Fruit fly (Drosophila melanogaster) whole organism, embryonic: ENCODE measurements around the gene gammaTub37C.

ENCODE experiments used
- CG10267 ChIP-seq: fragments of 200-800 bp; sonication (Bioruptor generic); optimal IDR thresholded peaks from 2 replicates; lab custom pipeline; 2018; ENCODE audit warnings: missing biosample characterization, mild to moderate bottlenecking, missing genetic modification characterization, moderate library complexity
- CG12659 ChIP-seq: fragments of 200-800 bp; sonication (Bioruptor generic); optimal IDR thresholded peaks from 3 replicates; lab custom pipeline; 2017; ENCODE audit warnings: mild to moderate bottlenecking, missing biosample characterization, missing genetic modification reagents, missing genetic modification characterization
- CG12942 ChIP-seq: fragments of 200-800 bp; sonication (Bioruptor generic); optimal IDR thresholded peaks from 3 replicates; lab custom pipeline; 2016; ENCODE audit warnings: missing biosample characterization, missing genetic modification characterization
- CG13424 ChIP-seq: fragments of 200-800 bp; sonication (Bioruptor generic); optimal IDR thresholded peaks from 2 replicates; lab custom pipeline; 2019; ENCODE audit warnings: missing biosample characterization, mild to moderate bottlenecking, missing genetic modification characterization, moderate library complexity
- CG14667 ChIP-seq: fragments of 200-800 bp; sonication (Bioruptor generic); IDR thresholded peaks from 2 replicates; pipeline ENCODE4 v1.3.6; 2022; ENCODE audit warnings: missing biosample characterization, missing genetic modification characterization
- CG15269 ChIP-seq: fragments of 200-800 bp; sonication (Bioruptor generic); optimal IDR thresholded peaks from 2 replicates; lab custom pipeline; 2018; ENCODE audit warnings: missing biosample characterization, mild to moderate bottlenecking, missing genetic modification characterization, moderate library complexity
- CG1529 ChIP-seq: fragments of 200-800 bp; sonication (Bioruptor generic); optimal IDR thresholded peaks from 3 replicates; lab custom pipeline; 2018; ENCODE audit warnings: missing biosample characterization, missing genetic modification characterization
- CG15514 ChIP-seq: fragments of 200-800 bp; sonication (Bioruptor generic); optimal IDR thresholded peaks from 3 replicates; lab custom pipeline; 2017; ENCODE audit warnings: missing biosample characterization, missing genetic modification characterization, mild to moderate bottlenecking, moderate library complexity, missing genetic modification reagents
- CG1647 ChIP-seq: fragments of 200-800 bp; sonication (Bioruptor generic); optimal IDR thresholded peaks from 3 replicates; lab custom pipeline; 2016; ENCODE audit warnings: missing biosample characterization, missing genetic modification characterization
- CG18011 ChIP-seq: fragments of 200-800 bp; sonication (Bioruptor generic); optimal IDR thresholded peaks from 2 replicates; lab custom pipeline; 2017; ENCODE audit warnings: missing biosample characterization, missing genetic modification characterization, mild to moderate bottlenecking, moderate library complexity, missing genotype
- CG3838 ChIP-seq: fragments of 200-800 bp; sonication (Bioruptor generic); optimal IDR thresholded peaks from 3 replicates; lab custom pipeline; 2016; ENCODE audit warnings: missing biosample characterization, missing genetic modification characterization
- CG43689 ChIP-seq: fragments of 200-800 bp; sonication (Bioruptor generic); IDR thresholded peaks from 2 replicates; pipeline ENCODE4 v1.3.6; 2022; ENCODE audit warnings: missing biosample characterization, missing genetic modification characterization
- CG4424 ChIP-seq: fragments of 200-800 bp; sonication (Bioruptor generic); optimal IDR thresholded peaks from 3 replicates; lab custom pipeline; 2016; ENCODE audit warnings: missing biosample characterization, missing genetic modification characterization
- CG8281 ChIP-seq: fragments of 200-800 bp; sonication (Bioruptor generic); optimal IDR thresholded peaks from 2 replicates; lab custom pipeline; 2018; ENCODE audit warnings: missing biosample characterization, mild to moderate bottlenecking, missing genetic modification characterization, moderate library complexity
- CG8765 ChIP-seq: fragments of 200-800 bp; sonication (Bioruptor generic); IDR thresholded peaks from 2 replicates; pipeline ENCODE4 v1.3.6; 2022; ENCODE audit warnings: missing biosample characterization, missing genetic modification characterization
- D ChIP-seq, 2 experiments: fragments of 200-800 bp in 1 of 2; fragments of >200 bp in 1 of 2; sonication (Bioruptor generic) in 1 of 2; optimal IDR thresholded peaks; 2 replicates in 1 of 2; 3 replicates in 1 of 2; lab custom pipeline; 2017; ENCODE audit warnings: mild to moderate bottlenecking in 1 of 2, missing biosample characterization in 1 of 2, missing genetic modification characterization in 1 of 2, missing genetic modification reagents in 1 of 2
- Dip3 ChIP-seq: fragments of 200-800 bp; sonication (Bioruptor generic); optimal IDR thresholded peaks from 3 replicates; lab custom pipeline; 2016; ENCODE audit warnings: missing biosample characterization, missing genetic modification characterization
- E2f1 ChIP-seq: fragments of 200-800 bp; sonication (Bioruptor generic); IDR thresholded peaks from 2 replicates; pipeline ENCODE4 v1.3.6; 2022; ENCODE audit warnings: missing biosample characterization, missing genetic modification characterization
- Eip74EF ChIP-seq, 2 experiments: fragments of 200-800 bp in 1 of 2; fragments of >200 bp in 1 of 2; sonication (Bioruptor generic) in 1 of 2; optimal IDR thresholded peaks; 2 replicates each; lab custom pipeline; 2017 to 2019; ENCODE audit warnings: missing biosample characterization in 2 of 2, missing genetic modification characterization in 2 of 2, mild to moderate bottlenecking in 1 of 2, moderate library complexity in 1 of 2
- HmgD ChIP-seq: fragments of 200-800 bp; sonication (Bioruptor generic); optimal IDR thresholded peaks from 3 replicates; lab custom pipeline; 2016; ENCODE audit warnings: missing biosample characterization, missing genetic modification characterization
- Hr3 ChIP-seq: fragments of 200-800 bp; sonication (Bioruptor generic); optimal IDR thresholded peaks from 3 replicates; lab custom pipeline; 2016; ENCODE audit warnings: missing biosample characterization, missing genetic modification characterization
- NC2β ChIP-seq: fragments of 200-800 bp; sonication (Bioruptor generic); optimal IDR thresholded peaks from 2 replicates; lab custom pipeline; 2016; ENCODE audit warnings: missing biosample characterization, missing genetic modification characterization
- Ravus ChIP-seq: fragments of 200-800 bp; sonication (Bioruptor generic); IDR thresholded peaks from 2 replicates; pipeline ENCODE4 v1.3.6; 2022; ENCODE audit warnings: missing biosample characterization, missing genetic modification characterization
- Sox100B ChIP-seq: fragments of 200-800 bp; sonication (Bioruptor generic); optimal IDR thresholded peaks from 3 replicates; lab custom pipeline; 2018; ENCODE audit warnings: missing biosample characterization, mild to moderate bottlenecking, missing genetic modification characterization
- TFAM ChIP-seq: fragments of 200-800 bp; sonication (Bioruptor generic); optimal IDR thresholded peaks from 2 replicates; lab custom pipeline; 2017; ENCODE audit warnings: missing biosample characterization, missing genetic modification characterization, inconsistent platforms
- Usf ChIP-seq: fragments of 200-800 bp; sonication (Bioruptor generic); optimal IDR thresholded peaks from 2 replicates; lab custom pipeline; 2017; ENCODE audit warnings: missing genotype, missing biosample characterization, missing genetic modification characterization
- Xbp1 ChIP-seq: fragments of 200-800 bp; sonication (Bioruptor generic); optimal IDR thresholded peaks from 3 replicates; lab custom pipeline; 2016; ENCODE audit warnings: missing biosample characterization, mild to moderate bottlenecking, missing genetic modification characterization
- ase ChIP-seq: fragments of 200-800 bp; sonication (Bioruptor generic); IDR thresholded peaks from 3 replicates; pipeline ENCODE4 v1.3.6; 2022; ENCODE audit warnings: missing biosample characterization, missing genetic modification characterization
- btn ChIP-seq: fragments of 200-800 bp; sonication (Bioruptor generic); optimal IDR thresholded peaks from 2 replicates; lab custom pipeline; 2016; ENCODE audit warnings: missing biosample characterization, missing genetic modification characterization
- cas ChIP-seq: fragments of 200-800 bp; sonication (Bioruptor generic); IDR thresholded peaks from 2 replicates; pipeline ENCODE4 v1.3.6; 2022; ENCODE audit warnings: missing biosample characterization, missing genetic modification characterization
- caup ChIP-seq: fragments of 200-800 bp; sonication (Bioruptor generic); optimal IDR thresholded peaks from 3 replicates; lab custom pipeline; 2017; ENCODE audit warnings: missing biosample characterization, mild to moderate bottlenecking, missing genetic modification characterization, moderate library complexity; ENCODE audit not compliant: severe bottlenecking
- da ChIP-seq: fragments of 200-800 bp; sonication (Bioruptor generic); optimal IDR thresholded peaks from 2 replicates; lab custom pipeline; 2016; ENCODE audit warnings: missing biosample characterization, missing genetic modification characterization
- disco-r ChIP-seq: fragments of 200-800 bp; sonication (Bioruptor generic); optimal IDR thresholded peaks from 2 replicates; lab custom pipeline; 2016; ENCODE audit warnings: missing biosample characterization, missing genetic modification characterization
- esg ChIP-seq: fragments of 200-800 bp; sonication (Bioruptor generic); conservative IDR thresholded peaks from 2 replicates; pipeline ENCODE4 v1.3.6; 2022; ENCODE audit warnings: missing biosample characterization, missing genetic modification characterization
- eve ChIP-seq, 2 experiments: fragments of >200 bp; optimal IDR thresholded peaks; 2 replicates each; lab custom pipeline; 2017; ENCODE audit warnings: missing biosample characterization in 2 of 2, missing genetic modification characterization in 2 of 2
- exex ChIP-seq: fragments of 200-800 bp; sonication (Bioruptor generic); optimal IDR thresholded peaks from 4 replicates; lab custom pipeline; 2018; ENCODE audit warnings: missing biosample characterization, mild to moderate bottlenecking, missing genetic modification characterization, moderate library complexity
- fd3F ChIP-seq: fragments of 200-800 bp; sonication (Bioruptor generic); optimal IDR thresholded peaks from 2 replicates; lab custom pipeline; 2018; ENCODE audit warnings: missing biosample characterization, mild to moderate bottlenecking, missing genetic modification characterization, moderate library complexity
- gsb ChIP-seq: fragments of 200-800 bp; sonication (Bioruptor generic); IDR thresholded peaks from 2 replicates; pipeline ENCODE4 v1.3.6; 2022; ENCODE audit warnings: missing biosample characterization, missing genetic modification characterization
- jigr1 ChIP-seq: fragments of 200-800 bp; sonication (Bioruptor generic); IDR thresholded peaks from 3 replicates; pipeline ENCODE4 v1.3.6; 2022; ENCODE audit warnings: missing biosample characterization, missing genetic modification characterization
- kah ChIP-seq: fragments of 200-800 bp; sonication (Bioruptor generic); optimal IDR thresholded peaks from 2 replicates; lab custom pipeline; 2018; ENCODE audit warnings: missing biosample characterization, mild to moderate bottlenecking, missing genetic modification characterization
- pum ChIP-seq: fragments of 200-800 bp; sonication (Bioruptor generic); optimal IDR thresholded peaks from 2 replicates; lab custom pipeline; 2016; ENCODE audit warnings: missing biosample characterization, missing genetic modification characterization
- sc ChIP-seq, 3 experiments: fragments of >200 bp in 2 of 3; fragments of 200-800 bp in 1 of 3; sonication (Bioruptor generic) in 1 of 3; optimal IDR thresholded peaks; 2 replicates in 2 of 3; 3 replicates in 1 of 3; lab custom pipeline; 2017; ENCODE audit warnings: mild to moderate bottlenecking in 1 of 3, missing biosample characterization in 1 of 3, missing genetic modification characterization in 1 of 3, missing genetic modification reagents in 1 of 3
- stc ChIP-seq: fragments of 200-800 bp; sonication (Bioruptor generic); IDR thresholded peaks from 2 replicates; pipeline ENCODE4 v1.3.6; 2022; ENCODE audit warnings: missing biosample characterization, missing genetic modification characterization
- sug ChIP-seq: fragments of 200-800 bp; optimal IDR thresholded peaks from 2 replicates; lab custom pipeline; 2019; ENCODE audit warnings: missing biosample characterization, mild to moderate bottlenecking, missing genetic modification characterization, moderate library complexity
- toy ChIP-seq: fragments of 200-800 bp; sonication (Bioruptor generic); IDR thresholded peaks from 2 replicates; pipeline ENCODE4 v1.3.6; 2022; ENCODE audit warnings: missing biosample characterization, missing genetic modification characterization
- twi ChIP-seq: fragments of 200-800 bp; optimal IDR thresholded peaks from 2 replicates; lab custom pipeline; 2019; ENCODE audit warnings: missing biosample characterization, mild to moderate bottlenecking, missing genetic modification characterization, moderate library complexity
- zen2 ChIP-seq: fragments of 200-800 bp; sonication (Bioruptor generic); IDR thresholded peaks from 3 replicates; pipeline ENCODE4 v1.3.6; 2022; ENCODE audit warnings: missing biosample characterization, missing genetic modification characterization; ENCODE audit not compliant: partially characterized antibody

Gene gammaTub37C

DNA sequence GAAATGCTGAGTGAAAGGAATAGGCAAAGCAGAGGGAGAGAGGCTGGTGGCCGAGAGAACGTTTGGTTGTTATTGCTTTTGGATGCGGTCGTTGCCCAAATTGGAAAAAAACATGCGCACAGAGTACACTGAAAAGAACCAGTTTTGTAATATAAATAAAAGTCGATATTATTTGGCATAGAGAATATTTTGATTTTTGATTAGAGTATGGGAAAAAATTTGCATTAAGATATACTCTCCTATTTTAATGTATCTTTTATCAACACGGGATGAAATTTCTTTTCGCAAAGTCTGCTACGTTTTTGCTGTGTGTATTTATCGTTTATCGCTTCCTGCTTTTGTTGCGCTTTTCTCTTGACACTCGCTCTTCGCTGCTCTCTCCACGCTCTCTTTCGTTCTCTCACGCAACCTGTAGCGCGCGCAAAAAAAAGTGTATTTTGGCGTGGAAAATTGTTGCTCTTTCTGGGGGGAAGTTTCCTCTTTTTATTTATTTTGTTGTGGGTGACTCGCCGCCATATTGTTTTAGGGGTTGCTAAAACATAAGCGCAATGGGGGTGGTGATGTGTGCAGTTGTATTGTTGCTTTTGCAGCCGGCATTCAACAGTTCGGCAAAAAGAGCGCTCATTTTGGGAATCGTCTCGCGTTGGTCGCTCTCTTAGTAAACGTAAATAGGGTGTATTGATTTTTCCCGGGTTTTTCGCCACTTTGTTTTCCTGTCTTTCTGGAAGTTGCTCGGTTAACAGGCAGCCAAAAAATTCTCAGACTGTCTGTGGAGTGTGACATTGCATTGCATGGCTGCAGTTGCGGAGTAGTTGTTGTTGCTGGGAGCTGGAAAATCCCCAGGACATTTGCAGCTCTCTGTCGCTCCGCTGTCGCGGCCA is 20.4 kb downstream of the gammaTub37C start (continued):
- TF ChIP-seq CG3838 (GFP tag; lab: Kevin White, UChicago) (peak; percentile 76), fd3F (GFP tag; lab: Kevin White, UChicago) (peak; percentile 89), CG18011 (peak; percentile 85), btn (GFP tag; lab: Kevin White, UChicago) (peak; percentile 93), CG12659 (GFP tag; lab: Kevin White, UChicago) (peak; percentile 95), zen2 (GFP tag; lab: Robert Waterston, UW) (no peak), CG8281 (tag; lab: Kevin White, UChicago) (peak; percentile 88), ase (GFP tag; lab: Robert Waterston, UW) (peak; percentile 97), Eip74EF (GFP tag; optimal IDR thresholded peaks at IDR 0.05; lab: Kevin White, UChicago) (peak in 1 of 2 experiments; percentile 97), exex (tag; lab: Kevin White, UChicago) (peak; percentile 86), Sox100B (peak; percentile 96), Xbp1 (GFP tag; lab: Kevin White, UChicago) (peak; percentile 98), E2f1 (peak; percentile 98), CG15514 (GFP tag; lab: Kevin White, UChicago) (peak; percentile 93), CG14667 (GFP tag; lab: Robert Waterston, UW) (peak; percentile 97), Hr3 (GFP tag; lab: Kevin White, UChicago) (peak; percentile 95), eve (GFP tag; optimal IDR thresholded peaks at IDR 0.05; lab: Kevin White, UChicago) (peak in 1 of 2 experiments; percentile 38), caup (peak; percentile 95), Dip3 (peak; percentile 91), stc (GFP tag; lab: Robert Waterston, UW) (peak; percentile 99), Ravus (GFP tag; lab: Robert Waterston, UW) (peak; percentile 93), jigr1 (GFP tag; lab: Robert Waterston, UW) (peak; percentile 94), Usf (GFP tag; lab: Kevin White, UChicago) (peak; percentile 79), CG1529 (GFP tag; lab: Kevin White, UChicago) (peak; percentile 95), gsb (GFP tag; lab: Robert Waterston, UW) (peak; percentile 96), CG15269 (tag; lab: Kevin White, UChicago) (peak; percentile 95), CG43689 (GFP tag; lab: Robert Waterston, UW) (peak; percentile 92), CG1647 (GFP tag; lab: Kevin White, UChicago) (peak; percentile 90), CG4424 (GFP tag; lab: Kevin White, UChicago) (peak; percentile 98), CG10267 (peak; percentile 95), sug (peak; percentile 88), TFAM (GFP tag; lab: Kevin White, UChicago) (peak; percentile 90), CG8765 (GFP tag; lab: Robert Waterston, UW) (peak; percentile 92), toy (GFP tag; lab: Robert Waterston, UW) (peak; percentile 90), disco-r (GFP tag; lab: Kevin White, UChicago) (peak; percentile 93), CG13424 (tag; lab: Kevin White, UChicago) (peak; percentile 97), da (GFP tag; lab: Kevin White, UChicago) (peak; percentile 91), sc (optimal IDR thresholded peaks at IDR 0.05; lab: Kevin White, UChicago) (no peak), sc (GFP tag; optimal IDR thresholded peaks at IDR 0.05; lab: Kevin White, UChicago) (peak; percentile 91), pum (peak; percentile 96), esg (GFP tag; lab: Robert Waterston, UW) (peak; percentile 97), cas (GFP tag; lab: Robert Waterston, UW) (peak; percentile 94), HmgD (GFP tag; lab: Kevin White, UChicago) (peak; percentile 67), CG12942 (GFP tag; lab: Kevin White, UChicago) (peak; percentile 96), D (optimal IDR thresholded peaks at IDR 0.05; lab: Kevin White, UChicago) (no peak), D (GFP tag; optimal IDR thresholded peaks at IDR 0.05; lab: Kevin White, UChicago) (peak; percentile 97), kah (GFP tag; lab: Kevin White, UChicago) (peak; percentile 93), twi (peak; percentile 92), NC2β (peak; percentile 93)
